Fruit fly (Drosophila melanogaster) Kc167 (cell line): Measurements from ENCODE around the gene CG3587.

ENCODE experiments used
- Myc ChIP-seq: fragments of >200 bp; optimal IDR thresholded peaks from 2 replicates; lab custom pipeline; 2017; ENCODE audit warnings: missing external identifiers
- Sin3A ChIP-seq: fragments of >200 bp; optimal IDR thresholded peaks from 2 replicates; lab custom pipeline; 2018; ENCODE audit warnings: missing external identifiers
- h ChIP-seq: fragments of >200 bp; optimal IDR thresholded peaks from 3 replicates; lab custom pipeline; 2018; ENCODE audit warnings: missing external identifiers
- insv ChIP-seq: fragments of >200 bp; optimal IDR thresholded peaks from 3 replicates; lab custom pipeline; 2018; ENCODE audit warnings: missing external identifiers
- psq ChIP-seq: fragments of >200 bp; optimal IDR thresholded peaks from 2 replicates; lab custom pipeline; 2017; ENCODE audit warnings: missing external identifiers
- ttk ChIP-seq: sonication (Bioruptor generic); optimal IDR thresholded peaks from 2 replicates; lab custom pipeline; 2017; ENCODE audit warnings: missing external identifiers

CG3587 gene

DNA sequence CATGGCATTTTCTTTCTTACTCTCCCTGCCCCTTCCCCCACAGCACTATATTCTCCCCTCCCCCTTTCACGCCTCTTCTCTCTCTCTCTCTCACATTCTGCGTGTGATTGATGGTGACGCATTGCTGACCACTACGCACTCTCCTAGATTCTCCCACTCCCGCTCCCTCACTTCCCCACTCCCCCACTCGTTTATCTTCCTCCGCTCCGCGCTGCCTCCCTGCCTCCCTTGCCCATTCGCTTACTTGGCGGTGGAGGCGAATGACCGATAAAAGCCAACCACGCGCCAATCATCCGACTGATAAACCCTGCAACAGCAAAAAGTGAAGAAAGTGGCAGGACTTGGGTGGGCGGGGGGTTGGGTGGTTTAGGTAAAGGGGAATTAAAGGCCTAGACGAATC, 10.2 kb downstream of the CG3587 start:
- no peak for TF ChIP-seq h (lab: Kevin White, UChicago)
- no peak for TF ChIP-seq insv (lab: Kevin White, UChicago)
- TF ChIP-seq Myc (lab: Kevin White, UChicago): no peak
- no peak for TF ChIP-seq psq (lab: Kevin White, UChicago)

- TF ChIP-seq psq (lab: Kevin White, UChicago) (no peak), Myc (lab: Kevin White, UChicago) (no peak), Sin3A (no peak), h (lab: Kevin White, UChicago) (no peak), insv (lab: Kevin White, UChicago) (no peak), ttk (lab: Kevin White, UChicago) (no peak)
Observed at dm6 chrX:1951391-1952066, 11.4 kb downstream of the CG3587 start.

DNA sequence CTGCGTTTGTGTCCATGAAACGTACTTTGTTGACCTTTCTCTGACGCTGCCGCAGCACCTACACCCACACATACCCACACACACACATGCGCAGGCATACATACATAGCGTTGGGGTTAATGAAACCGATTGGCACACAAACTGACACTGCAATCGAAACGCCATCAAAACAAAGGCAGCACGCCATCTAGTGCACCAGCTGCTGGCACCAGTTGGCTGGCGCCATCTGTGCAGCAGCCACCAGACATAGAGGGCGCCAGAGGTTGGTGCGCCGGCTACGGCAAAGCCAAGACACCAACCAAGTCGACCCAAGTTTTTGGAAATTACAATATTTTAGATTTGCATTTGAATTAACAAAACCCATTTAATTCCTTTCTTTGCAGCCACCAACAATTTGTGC, 12.8 kb downstream of the CG3587 start:
- no peak for TF ChIP-seq Myc (lab: Kevin White, UChicago)
- TF ChIP-seq ttk (lab: Kevin White, UChicago): no peak

DNA sequence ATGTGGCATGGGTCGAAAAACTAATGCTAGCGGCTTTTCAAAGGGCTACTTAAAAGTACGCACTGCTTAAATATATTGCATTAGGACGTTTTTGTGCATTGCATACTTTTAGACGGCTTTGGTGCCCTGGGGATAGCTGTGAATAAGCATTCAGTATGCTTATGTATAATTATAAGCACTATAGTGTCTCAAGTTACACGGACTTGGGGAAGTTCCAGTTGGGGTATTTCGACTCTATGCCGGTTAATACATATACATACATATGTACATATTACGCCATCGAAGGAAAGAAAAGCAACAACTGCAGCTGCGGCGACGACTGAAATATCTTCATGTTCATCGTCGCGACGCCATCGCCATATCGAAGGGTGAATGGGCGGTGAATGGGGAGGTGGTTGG, 23.1 kb downstream of the CG3587 start:
- no peak for TF ChIP-seq psq (lab: Kevin White, UChicago)

dm6 chrX:1963591-1964216, 23.6 kb downstream of the CG3587 start:
- TF ChIP-seq h (lab: Kevin White, UChicago): no peak
- TF ChIP-seq psq (lab: Kevin White, UChicago): no peak
- no peak for TF ChIP-seq insv (lab: Kevin White, UChicago)
- TF ChIP-seq Myc (lab: Kevin White, UChicago): no peak
- TF ChIP-seq ttk (lab: Kevin White, UChicago): no peak
- no peak for TF ChIP-seq Sin3A

dm6 chrX:1964409-1965345, 24.6 kb downstream of the CG3587 start:
- TF ChIP-seq psq (lab: Kevin White, UChicago): no peak
- no peak for TF ChIP-seq Myc (lab: Kevin White, UChicago)
- no peak for TF ChIP-seq h (lab: Kevin White, UChicago)
- TF ChIP-seq ttk (lab: Kevin White, UChicago): no peak
- TF ChIP-seq Sin3A: no peak
- TF ChIP-seq insv (lab: Kevin White, UChicago): no peak

dm6 chrX:1965512-1965911, 25.4 kb downstream of the CG3587 start:
- TF ChIP-seq psq (lab: Kevin White, UChicago) (no peak), Sin3A (no peak), h (lab: Kevin White, UChicago) (no peak), insv (lab: Kevin White, UChicago) (no peak)

DNA sequence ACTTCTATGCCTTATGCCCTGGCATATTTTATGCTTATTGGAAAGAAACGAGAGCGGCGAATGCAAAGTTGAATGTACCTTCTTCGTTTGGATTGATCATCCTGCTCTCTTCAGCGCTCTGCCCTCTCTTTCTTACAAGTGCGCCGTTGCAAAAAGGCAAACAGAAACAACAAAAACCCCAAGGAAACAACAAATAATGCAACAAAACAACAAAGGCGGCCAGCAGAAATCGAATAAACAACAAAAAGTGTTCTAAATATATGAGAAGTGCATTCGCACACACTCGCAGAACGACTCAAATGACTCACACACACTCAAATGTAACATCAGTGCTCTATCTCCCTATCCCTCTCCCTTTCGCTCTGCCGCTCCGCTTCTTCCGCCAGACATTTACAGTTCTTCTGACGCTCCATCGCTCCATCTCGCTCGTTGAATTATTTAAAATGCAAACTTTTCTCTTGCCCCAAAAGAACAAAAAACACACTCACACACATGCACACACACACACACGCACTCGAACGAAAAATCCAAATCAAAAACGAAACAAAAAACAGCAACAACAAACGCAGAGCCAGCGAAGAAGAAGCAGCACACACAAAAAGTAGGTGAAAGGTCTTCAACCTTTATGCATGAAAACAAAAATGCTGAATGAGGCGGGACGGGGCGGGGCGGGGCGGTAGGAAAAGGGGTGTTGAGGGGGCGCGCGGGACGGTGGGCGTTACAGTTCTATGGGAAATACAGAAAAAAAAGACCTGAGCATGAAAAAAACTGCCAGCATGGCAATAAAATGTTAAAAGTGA, 26.1 kb downstream of the CG3587 start:
- TF ChIP-seq h (lab: Kevin White, UChicago): no peak
- TF ChIP-seq Myc (lab: Kevin White, UChicago): no peak
- no peak for TF ChIP-seq Sin3A
- no peak for TF ChIP-seq ttk (lab: Kevin White, UChicago)
- no peak for TF ChIP-seq insv (lab: Kevin White, UChicago)
- no peak for TF ChIP-seq psq (lab: Kevin White, UChicago)

DNA sequence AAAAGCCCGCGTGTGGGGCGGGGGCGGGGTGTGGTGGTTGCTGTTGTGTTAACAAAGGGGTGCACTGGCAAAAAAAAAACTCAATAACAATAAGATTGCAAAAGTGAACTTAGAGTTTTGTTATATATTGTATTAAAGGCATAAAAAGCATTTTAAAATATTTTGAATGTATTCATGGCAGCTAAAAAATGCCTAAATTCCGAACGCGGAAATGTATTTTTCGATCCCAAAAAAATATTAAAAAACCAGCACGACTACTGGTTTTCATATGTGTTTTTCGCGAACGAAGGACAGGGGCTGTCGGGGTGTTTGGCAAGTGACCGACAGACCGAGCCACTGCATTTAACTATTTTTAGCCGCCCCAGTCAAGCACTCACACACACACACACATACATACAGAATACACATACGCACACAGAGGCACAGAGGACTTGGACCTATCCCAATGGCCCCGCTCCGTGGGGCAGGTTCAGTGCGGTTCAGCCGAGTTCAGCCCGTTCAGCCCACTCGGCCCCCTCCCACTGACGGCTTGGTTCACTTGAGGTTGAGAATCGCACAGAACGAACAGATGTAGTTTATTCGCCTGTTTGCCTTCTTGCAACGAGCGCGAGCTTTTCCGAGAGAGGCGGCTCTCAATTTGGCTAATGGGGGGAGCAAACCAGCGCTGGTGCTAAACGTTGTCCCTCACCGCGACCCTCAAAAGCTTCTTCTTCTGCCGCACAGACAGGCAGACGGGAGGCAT, 26.8 kb downstream of the CG3587 start:
- TF ChIP-seq Sin3A: no peak

- no peak for TF ChIP-seq psq (lab: Kevin White, UChicago)
- no peak for TF ChIP-seq Myc (lab: Kevin White, UChicago)
- TF ChIP-seq insv (lab: Kevin White, UChicago): no peak
- TF ChIP-seq Sin3A: no peak
- no peak for TF ChIP-seq ttk (lab: Kevin White, UChicago)
- no peak for TF ChIP-seq h (lab: Kevin White, UChicago)
Observed at dm6 chrX:1968152-1968551, 28.0 kb downstream of the CG3587 start.

- no peak for TF ChIP-seq Sin3A
- TF ChIP-seq psq (lab: Kevin White, UChicago): no peak
- no peak for TF ChIP-seq Myc (lab: Kevin White, UChicago)
- TF ChIP-seq h (lab: Kevin White, UChicago): no peak
- no peak for TF ChIP-seq ttk (lab: Kevin White, UChicago)
- no peak for TF ChIP-seq insv (lab: Kevin White, UChicago)
Observed at dm6 chrX:1968581-1969258, 28.6 kb downstream of the CG3587 start.
